Worm (Caenorhabditis elegans) whole organism, L1 larva: ENCODE results near the gene inx-1.

Experiments used
- aha-1 ChIP-seq: fragments of 150-350 bp; optimal IDR thresholded peaks from 2 replicates; lab custom pipeline; 2014; ENCODE audit warnings: missing biosample characterization, missing genetic modification characterization
- alr-1 ChIP-seq: fragments of 200-800 bp; sonication (Bioruptor generic); optimal IDR thresholded peaks from 2 replicates; lab custom pipeline; 2018; ENCODE audit warnings: borderline replicate concordance, mild to moderate bottlenecking, missing genetic modification characterization, missing compliant biosample characterization
- dpl-1 ChIP-seq, 3 experiments: fragments of 150-350 bp in 2 of 3; sonication (generic microtip) in 1 of 3; optimal IDR thresholded peaks; 2 replicates each; lab custom pipeline; 2014 to 2017; ENCODE audit warnings: missing biosample characterization in 3 of 3, missing genetic modification characterization in 3 of 3, missing genetic modification reagents in 3 of 3
- jun-1 ChIP-seq: fragments of 150-350 bp; optimal IDR thresholded peaks from 2 replicates; lab custom pipeline; 2014; ENCODE audit warnings: missing biosample characterization, missing genetic modification reagents, missing genetic modification characterization
- mab-9 ChIP-seq: fragments of 200-800 bp; sonication (Bioruptor generic); IDR thresholded peaks from 2 replicates; pipeline ENCODE4 v1.3.6; 2022; ENCODE audit warnings: missing genetic modification reagents, missing genetic modification characterization, missing compliant biosample characterization
- pqm-1 ChIP-seq: sonication (generic microtip); optimal IDR thresholded peaks from 3 replicates; lab custom pipeline; 2017; ENCODE audit warnings: missing biosample characterization, missing genetic modification characterization
- rnt-1 ChIP-seq: sonication (generic microtip); optimal IDR thresholded peaks from 2 replicates; lab custom pipeline; 2016; ENCODE audit warnings: mild to moderate bottlenecking, missing genetic modification characterization, moderate library complexity, missing compliant biosample characterization
- sox-4 ChIP-seq: sonication (generic microtip); optimal IDR thresholded peaks from 2 replicates; lab custom pipeline; 2016; ENCODE audit warnings: missing genetic modification characterization, missing compliant biosample characterization
- sptf-1 ChIP-seq: fragments of 150-350 bp; optimal IDR thresholded peaks from 2 replicates; lab custom pipeline; 2014; ENCODE audit warnings: missing biosample characterization, missing genetic modification characterization
- swsn-7 ChIP-seq: sonication (generic microtip); optimal IDR thresholded peaks from 2 replicates; lab custom pipeline; 2016; ENCODE audit warnings: missing genetic modification characterization, missing compliant biosample characterization
- unc-130 ChIP-seq: fragments of 150-350 bp; optimal IDR thresholded peaks from 2 replicates; lab custom pipeline; 2017; ENCODE audit warnings: missing biosample characterization, missing genetic modification characterization, inconsistent platforms
- unc-62 ChIP-seq: fragments of 150-350 bp; optimal IDR thresholded peaks from 2 replicates; lab custom pipeline; 2014; ENCODE audit warnings: missing biosample characterization, missing genetic modification reagents, missing genetic modification characterization

DNA sequence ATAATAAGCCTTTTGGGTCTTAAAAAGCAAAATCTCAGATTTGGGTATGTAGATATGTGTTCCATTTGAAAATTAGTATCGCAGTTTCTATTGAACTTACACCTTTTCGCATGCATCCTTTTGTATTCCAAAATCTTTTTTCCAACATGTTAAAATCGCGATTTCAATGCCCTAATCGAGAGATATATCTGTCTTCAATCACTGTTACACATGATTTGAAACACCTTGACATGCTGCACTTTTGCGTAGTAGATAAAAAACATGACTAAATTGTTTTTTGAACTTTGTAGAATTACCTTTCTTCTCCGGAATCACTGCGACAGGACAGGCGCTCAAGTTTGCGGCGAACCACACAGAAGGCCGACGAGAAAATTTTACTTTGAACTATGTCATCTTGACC is 14.5 kb downstream of the inx-1 start:
- TF ChIP-seq unc-130 (tag; lab: Kevin White, UChicago) (no peak), aha-1 (tag; lab: Kevin White, UChicago) (no peak), pqm-1 (no peak), mab-9 (GFP tag; lab: Robert Waterston, UW) (no peak), sox-4 (no peak), swsn-7 (tag; lab: Kevin White, UChicago) (no peak), rnt-1 (tag; lab: Kevin White, UChicago) (no peak), sptf-1 (no peak), dpl-1 (GFP tag; optimal IDR thresholded peaks at IDR 0.05; lab: Kevin White, UChicago) (no peak), alr-1 (tag; lab: Kevin White, UChicago) (no peak), jun-1 (tag; lab: Kevin White, UChicago) (no peak), unc-62 (GFP tag; lab: Kevin White, UChicago) (no peak)
